Worm (Caenorhabditis elegans) whole organism, midembryonic: Measurements from ENCODE around the gene R09E12.9.

ENCODE experiments used
- T22C8.4 ChIP-seq: fragments of 200-800 bp; sonication (Bioruptor generic); IDR thresholded peaks from 2 replicates; pipeline ENCODE4 v1.3.6; 2022; ENCODE audit warnings: missing genetic modification characterization, missing compliant biosample characterization
- klf-2 ChIP-seq: fragments of 200-800 bp; sonication (Bioruptor generic); conservative IDR thresholded peaks from 2 replicates; pipeline ENCODE4 v1.3.6; 2022; ENCODE audit warnings: missing genetic modification reagents, missing genetic modification characterization, missing compliant biosample characterization
- ref-1 ChIP-seq: fragments of 200-800 bp; sonication (Bioruptor generic); conservative IDR thresholded peaks from 2 replicates; pipeline ENCODE4 v1.3.6; 2022; ENCODE audit warnings: missing genetic modification reagents, missing genetic modification characterization, missing compliant biosample characterization
- tab-1 ChIP-seq: fragments of 200-800 bp; sonication (Bioruptor generic); IDR thresholded peaks from 2 replicates; pipeline ENCODE4 v1.3.6; 2022; ENCODE audit warnings: missing genetic modification characterization, missing compliant biosample characterization

ce11 chrV:731330-731729 is 46.1 kb upstream of the R09E12.9 start:
- no peak for TF ChIP-seq tab-1 (GFP tag; lab: Robert Waterston, UW)
- TF ChIP-seq ref-1: no peak
- no peak for TF ChIP-seq klf-2
- TF ChIP-seq T22C8.4 (GFP tag; lab: Robert Waterston, UW): no peak
